Fruit fly (Drosophila melanogaster) whole organism, pupa: ENCODE results near the gene CG8927.

Experiments used
- CG10348 ChIP-seq: fragments of 200-800 bp; sonication (Bioruptor generic); IDR thresholded peaks from 2 replicates; pipeline ENCODE4 v1.3.6; 2022; ENCODE audit warnings: missing biosample characterization, missing genetic modification characterization
- CG12605 ChIP-seq: fragments of 200-800 bp; sonication (Bioruptor generic); IDR thresholded peaks from 2 replicates; pipeline ENCODE4 v1.3.6; 2022; ENCODE audit warnings: missing biosample characterization, missing genetic modification characterization
- CG13204 ChIP-seq: fragments of 200-800 bp; sonication (Bioruptor generic); optimal IDR thresholded peaks from 2 replicates; lab custom pipeline; 2018; ENCODE audit warnings: missing biosample characterization, mild to moderate bottlenecking, missing genetic modification characterization, moderate library complexity
- CG14655 ChIP-seq: fragments of 200-800 bp; sonication (Bioruptor generic); optimal IDR thresholded peaks from 3 replicates; lab custom pipeline; 2017; ENCODE audit warnings: mild to moderate bottlenecking, missing biosample characterization, missing genetic modification reagents, missing genetic modification characterization
- CG15710 ChIP-seq: fragments of 200-800 bp; sonication (Bioruptor generic); optimal IDR thresholded peaks from 2 replicates; lab custom pipeline; 2018; ENCODE audit warnings: missing biosample characterization, mild to moderate bottlenecking, missing genetic modification characterization, moderate library complexity
- CG17806 ChIP-seq: fragments of 200-800 bp; sonication (Bioruptor generic); optimal IDR thresholded peaks from 2 replicates; lab custom pipeline; 2018; ENCODE audit warnings: missing biosample characterization, mild to moderate bottlenecking, missing genetic modification characterization, moderate library complexity
- CG32121 ChIP-seq: fragments of 200-800 bp; sonication (Bioruptor generic); IDR thresholded peaks from 2 replicates; pipeline ENCODE4 v1.3.6; 2022; ENCODE audit warnings: missing biosample characterization, missing genetic modification characterization
- CG34367 ChIP-seq: fragments of 200-800 bp; sonication (Bioruptor generic); optimal IDR thresholded peaks from 2 replicates; lab custom pipeline; 2018; ENCODE audit warnings: missing biosample characterization, mild to moderate bottlenecking, missing genetic modification characterization
- CG4496 ChIP-seq: fragments of 200-800 bp; sonication (Bioruptor generic); IDR thresholded peaks from 3 replicates; pipeline ENCODE4 v1.3.6; 2022; ENCODE audit warnings: missing biosample characterization, missing genetic modification characterization
- CG8159 ChIP-seq: fragments of 200-800 bp; sonication (Bioruptor generic); optimal IDR thresholded peaks from 3 replicates; lab custom pipeline; 2018; ENCODE audit warnings: missing biosample characterization, mild to moderate bottlenecking, missing genetic modification characterization, moderate library complexity
- CG8301 ChIP-seq: fragments of 200-800 bp; sonication (Bioruptor generic); optimal IDR thresholded peaks from 2 replicates; lab custom pipeline; 2018; ENCODE audit warnings: missing biosample characterization, mild to moderate bottlenecking, missing genetic modification characterization
- CG9948 ChIP-seq: fragments of 200-800 bp; sonication (Bioruptor generic); optimal IDR thresholded peaks from 2 replicates; lab custom pipeline; 2018; ENCODE audit warnings: missing biosample characterization, mild to moderate bottlenecking, missing genetic modification characterization, moderate library complexity
- D1 ChIP-seq: fragments of 200-800 bp; sonication (Bioruptor generic); optimal IDR thresholded peaks from 2 replicates; lab custom pipeline; 2018; ENCODE audit warnings: missing biosample characterization, mild to moderate bottlenecking, missing genetic modification characterization, moderate library complexity
- EcR ChIP-seq: fragments of 200-800 bp; sonication (Bioruptor generic); optimal IDR thresholded peaks from 3 replicates; lab custom pipeline; 2019; ENCODE audit warnings: missing biosample characterization, missing genetic modification characterization, mild to moderate bottlenecking, moderate library complexity, missing genetic modification reagents
- Ets98B ChIP-seq: fragments of 200-800 bp; sonication (Bioruptor generic); IDR thresholded peaks from 2 replicates; pipeline ENCODE4 v1.3.6; 2022; ENCODE audit warnings: missing biosample characterization, missing genetic modification characterization
- Pif1A ChIP-seq: fragments of 200-800 bp; sonication (Bioruptor generic); optimal IDR thresholded peaks from 3 replicates; lab custom pipeline; 2016; ENCODE audit warnings: missing biosample characterization, missing genetic modification characterization
- Pif1B ChIP-seq: fragments of 200-800 bp; sonication (Bioruptor generic); optimal IDR thresholded peaks from 3 replicates; lab custom pipeline; 2016; ENCODE audit warnings: missing biosample characterization, missing genetic modification characterization
- Snoo ChIP-seq: fragments of 200-800 bp; sonication (Bioruptor generic); optimal IDR thresholded peaks from 3 replicates; lab custom pipeline; 2017; ENCODE audit warnings: missing biosample characterization, mild to moderate bottlenecking, missing genetic modification characterization, inconsistent platforms
- fd96Ca ChIP-seq: fragments of 200-800 bp; sonication (Bioruptor generic); IDR thresholded peaks from 3 replicates; pipeline ENCODE4 v1.3.6; 2022; ENCODE audit warnings: missing biosample characterization, missing genetic modification characterization
- gl ChIP-seq: fragments of 200-800 bp; sonication (Bioruptor generic); optimal IDR thresholded peaks from 2 replicates; lab custom pipeline; 2018; ENCODE audit warnings: missing biosample characterization, mild to moderate bottlenecking, missing genetic modification characterization
- rn ChIP-seq: fragments of 200-800 bp; sonication (Bioruptor generic); IDR thresholded peaks from 2 replicates; pipeline ENCODE4 v1.3.6; 2022; ENCODE audit warnings: missing biosample characterization, missing genetic modification characterization

The CG8927 gene

dm6 chr3R:16210808-16211578, 30.2 kb downstream of the CG8927 start:
- TF ChIP-seq CG15710 (tag; lab: Kevin White, UChicago) (peak; percentile 52), CG13204 (peak; percentile 85), CG14655 (GFP tag; lab: Kevin White, UChicago) (peak; percentile 75), CG9948 (tag; lab: Kevin White, UChicago) (peak; percentile 62), CG10348 (GFP tag; lab: Robert Waterston, UW) (no peak), D1 (tag; lab: Kevin White, UChicago) (no peak), Pif1B (GFP tag; lab: Kevin White, UChicago) (no peak), rn (GFP tag; lab: Robert Waterston, UW) (0 out of 2 replicates have a peak, but pooled peaks have one; percentile 34), CG32121 (peak; percentile 29; the same call in 1 of the 2 replicates), CG17806 (tag; lab: Kevin White, UChicago) (peak; percentile 52), gl (tag; lab: Kevin White, UChicago) (no peak), CG34367 (peak; percentile 46), EcR (GFP tag; lab: Kevin White, UChicago) (peak; percentile 39), CG8301 (tag; lab: Kevin White, UChicago) (peak; percentile 54), Pif1A (GFP tag; lab: Kevin White, UChicago) (peak; percentile 26), CG8159 (peak; percentile 74), Snoo (tag; lab: Kevin White, UChicago) (peak; percentile 48), Ets98B (GFP tag; lab: Robert Waterston, UW) (0 out of 2 replicates have a peak, but pooled peaks have one; percentile 12), CG12605 (GFP tag; lab: Robert Waterston, UW) (0 out of 2 replicates have a peak, but pooled peaks have one; percentile 26), fd96Ca (0 out of 3 replicates have a peak, but pooled peaks have one; percentile 43), CG4496 (0 out of 3 replicates have a peak, but pooled peaks have one; percentile 29)

- TF ChIP-seq CG34367 (no peak), CG8159 (no peak), D1 (tag; lab: Kevin White, UChicago) (no peak), Pif1B (GFP tag; lab: Kevin White, UChicago) (no peak), gl (tag; lab: Kevin White, UChicago) (no peak), CG13204 (no peak), EcR (GFP tag; lab: Kevin White, UChicago) (peak; percentile 19), CG14655 (GFP tag; lab: Kevin White, UChicago) (no peak), Pif1A (GFP tag; lab: Kevin White, UChicago) (no peak), CG12605 (GFP tag; lab: Robert Waterston, UW) (no peak), CG17806 (tag; lab: Kevin White, UChicago) (no peak), fd96Ca (no peak), CG32121 (peak; percentile 22; the same call in 1 of the 2 replicates), CG10348 (GFP tag; lab: Robert Waterston, UW) (no peak), CG4496 (no peak)
- TF ChIP-seq, all 21 proteins: peak for 2
Measured at dm6 chr3R:16211883-16212540, 31.2 kb downstream of the CG8927 start.

- no peak for TF ChIP-seq CG12605 (GFP tag; lab: Robert Waterston, UW)
- TF ChIP-seq CG14655 (GFP tag; lab: Kevin White, UChicago) = peak; percentile 22
- TF ChIP-seq fd96Ca = 0 out of 3 replicates have a peak, but pooled peaks have one; percentile 32
- TF ChIP-seq gl (tag; lab: Kevin White, UChicago) = no peak
- TF ChIP-seq Ets98B (GFP tag; lab: Robert Waterston, UW) = no peak
- peak; percentile 65 for TF ChIP-seq CG17806 (tag; lab: Kevin White, UChicago)
- peak; percentile 77 for TF ChIP-seq CG13204
- no peak for TF ChIP-seq CG10348 (GFP tag; lab: Robert Waterston, UW)
- 0 out of 3 replicates have a peak, but pooled peaks have one; percentile 22 for TF ChIP-seq CG4496
- TF ChIP-seq CG8159 = peak; percentile 84
- TF ChIP-seq CG34367 = no peak
- TF ChIP-seq D1 (tag; lab: Kevin White, UChicago) = no peak
- no peak for TF ChIP-seq Pif1B (GFP tag; lab: Kevin White, UChicago)
- TF ChIP-seq Snoo (tag; lab: Kevin White, UChicago) = peak; percentile 2
- peak; percentile 34 for TF ChIP-seq CG8301 (tag; lab: Kevin White, UChicago)
- TF ChIP-seq Pif1A (GFP tag; lab: Kevin White, UChicago) = peak; percentile 15
- TF ChIP-seq EcR (GFP tag; lab: Kevin White, UChicago) = no peak
- peak; percentile 41 for TF ChIP-seq CG9948 (tag; lab: Kevin White, UChicago)
- peak; percentile 59 for TF ChIP-seq CG15710 (tag; lab: Kevin White, UChicago)
- TF ChIP-seq CG32121 = no peak
- no peak for TF ChIP-seq rn (GFP tag; lab: Robert Waterston, UW)
- TF ChIP-seq, all 21 proteins: peak for 11
Measured at dm6 chr3R:16212859-16213708, 32.3 kb downstream of the CG8927 start.

dm6 chr3R:16213792-16214473, 33.1 kb downstream of the CG8927 start:
- TF ChIP-seq D1 (tag; lab: Kevin White, UChicago) (no peak), CG9948 (tag; lab: Kevin White, UChicago) (no peak), Ets98B (GFP tag; lab: Robert Waterston, UW) (no peak), EcR (GFP tag; lab: Kevin White, UChicago) (no peak), CG17806 (tag; lab: Kevin White, UChicago) (peak; percentile 4), gl (tag; lab: Kevin White, UChicago) (no peak), CG15710 (tag; lab: Kevin White, UChicago) (peak; percentile 16), CG4496 (0 out of 3 replicates have a peak, but pooled peaks have one; percentile 27), CG8301 (tag; lab: Kevin White, UChicago) (no peak), CG14655 (GFP tag; lab: Kevin White, UChicago) (peak; percentile 9), Snoo (tag; lab: Kevin White, UChicago) (no peak), CG8159 (peak; percentile 51), rn (GFP tag; lab: Robert Waterston, UW) (no peak)
